Worm (Caenorhabditis elegans) whole organism, mixed stage, embryonic: ENCODE results near the gene srh-88.

ENCODE experiments used
- lin-13 ChIP-seq: fragments of 150-350 bp; optimal IDR thresholded peaks from 2 replicates; lab custom pipeline; 2014; ENCODE audit warnings: missing biosample characterization, missing genetic modification characterization
- nhr-28 ChIP-seq: fragments of 150-350 bp; optimal IDR thresholded peaks from 2 replicates; lab custom pipeline; 2014; ENCODE audit warnings: missing biosample characterization, missing genetic modification characterization
- unc-62 ChIP-seq: fragments of 150-350 bp; optimal IDR thresholded peaks from 2 replicates; lab custom pipeline; 2014; ENCODE audit warnings: missing biosample characterization, missing genetic modification reagents, missing genetic modification characterization

DNA sequence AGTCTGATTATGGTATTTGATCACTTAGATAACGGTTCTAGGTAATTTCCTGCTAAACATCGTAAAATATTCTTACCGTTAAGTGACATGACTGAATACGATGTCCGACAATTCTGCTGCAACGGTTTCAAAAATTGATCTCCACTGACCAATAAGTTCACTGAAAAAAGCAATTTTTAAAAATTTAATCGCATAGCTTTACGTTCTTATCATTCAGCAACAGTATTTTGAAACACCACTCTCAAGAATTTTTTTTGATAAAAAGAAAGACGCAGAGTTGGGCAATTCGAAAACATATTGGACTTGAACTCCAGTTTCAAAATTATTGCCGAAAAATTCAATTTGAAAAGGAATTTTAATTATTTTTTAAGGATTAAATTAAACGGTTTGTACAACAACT lies 37.1 kb downstream of the srh-88 start, which contains the start of gene C31B8.12:
- no peak for TF ChIP-seq unc-62 (GFP tag; lab: Kevin White, UChicago)
- TF ChIP-seq lin-13 (tag; lab: Kevin White, UChicago), result no peak
- no peak for TF ChIP-seq nhr-28 (tag; lab: Kevin White, UChicago)
